Worm (Caenorhabditis elegans) whole organism, L1 larva: ENCODE results near the gene nstp-1.

Experiments used
- hlh-4 ChIP-seq: sonication (generic microtip); optimal IDR thresholded peaks from 2 replicates; lab custom pipeline; 2016; ENCODE audit warnings: mild to moderate bottlenecking, missing genetic modification characterization, missing compliant biosample characterization
- nhr-77 ChIP-seq: fragments of 150-350 bp; optimal IDR thresholded peaks from 2 replicates; lab custom pipeline; 2014; ENCODE audit warnings: missing biosample characterization, missing genetic modification characterization
- pqm-1 ChIP-seq: sonication (generic microtip); optimal IDR thresholded peaks from 3 replicates; lab custom pipeline; 2017; ENCODE audit warnings: missing biosample characterization, missing genetic modification characterization
- unc-130 ChIP-seq: fragments of 150-350 bp; optimal IDR thresholded peaks from 2 replicates; lab custom pipeline; 2017; ENCODE audit warnings: missing biosample characterization, missing genetic modification characterization, inconsistent platforms

ce11 chrIV:9016477-9016876, 31.8 kb downstream of the nstp-1 start, which contains the start of gene acc-2:
- TF ChIP-seq nhr-77 (tag; lab: Kevin White, UChicago) = no peak
- no peak for TF ChIP-seq pqm-1
- TF ChIP-seq hlh-4 = no peak
- TF ChIP-seq unc-130 (tag; lab: Kevin White, UChicago) = no peak
